Worm (Caenorhabditis elegans): Measurements from ENCODE around the gene lem-4.

DNA sequence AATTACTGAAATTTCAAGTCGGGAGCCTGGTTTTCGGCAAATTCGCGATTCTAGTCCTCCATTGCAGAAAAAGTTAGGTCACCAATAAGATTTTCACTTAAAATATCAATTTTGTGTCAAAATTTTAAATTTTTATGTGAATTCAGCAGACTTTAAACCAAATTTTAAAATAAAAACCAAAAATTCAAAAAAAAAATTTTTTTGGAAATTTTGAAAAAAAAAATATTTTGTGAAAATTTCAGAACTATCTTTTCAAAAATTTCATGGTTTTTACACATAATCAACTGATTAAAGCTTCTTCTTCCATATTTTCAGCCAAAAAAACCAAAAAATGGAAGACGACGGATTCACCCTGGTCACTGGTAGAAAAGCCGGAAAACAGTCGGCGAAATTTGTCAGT lies 49.8 kb downstream of the lem-4 start, which contains the start of gene Y55F3BL.4:
- no peak for TF ChIP-seq ama-1 (optimal IDR thresholded peaks at IDR 0.05)
- no peak for TF ChIP-seq pha-4 (tag; optimal IDR thresholded peaks at IDR 0.05)
- no peak for TF ChIP-seq sox-4 (tag; optimal IDR thresholded peaks at IDR 0.05)

Data from whole organism, late embryonic.